Fruit fly (Drosophila melanogaster) whole organism, embryonic: ENCODE results near the gene ND-30.
A peak's percentile ranks its signal among the peaks of the same experiment; 100 is the strongest.

Source experiments
- CG10209 ChIP-seq: fragments of 200-800 bp; sonication (Bioruptor generic); optimal IDR thresholded peaks from 3 replicates; lab custom pipeline; 2017; ENCODE audit warnings: missing biosample characterization, mild to moderate bottlenecking, missing genetic modification characterization, missing genetic modification reagents
- CG10267 ChIP-seq: fragments of 200-800 bp; sonication (Bioruptor generic); optimal IDR thresholded peaks from 2 replicates; lab custom pipeline; 2018; ENCODE audit warnings: missing biosample characterization, mild to moderate bottlenecking, missing genetic modification characterization, moderate library complexity
- CG10431 ChIP-seq: fragments of 200-800 bp; sonication (Bioruptor generic); optimal IDR thresholded peaks from 3 replicates; lab custom pipeline; 2018; ENCODE audit warnings: missing biosample characterization, mild to moderate bottlenecking, missing genetic modification characterization
- CG11456 ChIP-seq: fragments of 200-800 bp; sonication (Bioruptor generic); IDR thresholded peaks from 3 replicates; pipeline ENCODE4 v1.3.6; 2022; ENCODE audit warnings: missing biosample characterization, missing genetic modification characterization
- CG11695 ChIP-seq: fragments of 200-800 bp; sonication (Bioruptor generic); IDR thresholded peaks from 3 replicates; pipeline ENCODE4 v1.3.6; 2022; ENCODE audit warnings: missing biosample characterization, missing genetic modification characterization
- CG12071 ChIP-seq: fragments of 200-800 bp; sonication (Bioruptor generic); optimal IDR thresholded peaks from 3 replicates; lab custom pipeline; 2018; ENCODE audit warnings: missing biosample characterization, mild to moderate bottlenecking, missing genetic modification characterization
- CG12391 ChIP-seq: fragments of 200-800 bp; sonication (Bioruptor generic); optimal IDR thresholded peaks from 3 replicates; lab custom pipeline; 2018; ENCODE audit warnings: missing biosample characterization, mild to moderate bottlenecking, missing genetic modification characterization, moderate library complexity
- CG12659 ChIP-seq: fragments of 200-800 bp; sonication (Bioruptor generic); optimal IDR thresholded peaks from 3 replicates; lab custom pipeline; 2017; ENCODE audit warnings: mild to moderate bottlenecking, missing biosample characterization, missing genetic modification reagents, missing genetic modification characterization
- CG12744 ChIP-seq: fragments of 200-800 bp; sonication (Bioruptor generic); optimal IDR thresholded peaks from 2 replicates; lab custom pipeline; 2016; ENCODE audit warnings: missing biosample characterization, missing genetic modification characterization
- CG13123 ChIP-seq: fragments of 200-800 bp; sonication (Bioruptor generic); optimal IDR thresholded peaks from 2 replicates; lab custom pipeline; 2016; ENCODE audit warnings: missing biosample characterization, missing genetic modification characterization
- CG14441 ChIP-seq: fragments of 200-800 bp; sonication (Bioruptor generic); IDR thresholded peaks from 2 replicates; pipeline ENCODE4 v1.3.6; 2022; ENCODE audit warnings: missing biosample characterization, missing genetic modification characterization
- CG15514 ChIP-seq: fragments of 200-800 bp; sonication (Bioruptor generic); optimal IDR thresholded peaks from 3 replicates; lab custom pipeline; 2017; ENCODE audit warnings: missing biosample characterization, missing genetic modification characterization, mild to moderate bottlenecking, moderate library complexity, missing genetic modification reagents
- CG17359 ChIP-seq: fragments of 200-800 bp; sonication (Bioruptor generic); optimal IDR thresholded peaks from 3 replicates; lab custom pipeline; 2018; ENCODE audit warnings: missing biosample characterization, mild to moderate bottlenecking, missing genetic modification characterization, moderate library complexity
- CG2199 ChIP-seq: fragments of 200-800 bp; sonication (Bioruptor generic); IDR thresholded peaks from 3 replicates; pipeline ENCODE4 v1.3.6; 2022; ENCODE audit warnings: missing biosample characterization, missing genetic modification characterization
- CG2202 ChIP-seq: fragments of 200-800 bp; sonication (Bioruptor generic); optimal IDR thresholded peaks from 2 replicates; lab custom pipeline; 2018; ENCODE audit warnings: missing biosample characterization, mild to moderate bottlenecking, missing genetic modification characterization
- CG31441 ChIP-seq: fragments of 200-800 bp; sonication (Bioruptor generic); IDR thresholded peaks from 2 replicates; pipeline ENCODE4 v1.3.6; 2022; ENCODE audit warnings: missing biosample characterization, missing genetic modification characterization
- CG3281 ChIP-seq: fragments of 200-800 bp; sonication (Bioruptor generic); optimal IDR thresholded peaks from 3 replicates; lab custom pipeline; 2017; ENCODE audit warnings: missing biosample characterization, mild to moderate bottlenecking, missing genetic modification characterization
- CG3995 ChIP-seq: fragments of 200-800 bp; sonication (Bioruptor generic); optimal IDR thresholded peaks from 3 replicates; lab custom pipeline; 2016; ENCODE audit warnings: missing biosample characterization, missing genetic modification characterization
- CG4360 ChIP-seq: fragments of 200-800 bp; sonication (Bioruptor generic); IDR thresholded peaks from 2 replicates; pipeline ENCODE4 v1.3.6; 2022; ENCODE audit warnings: missing biosample characterization, missing genetic modification characterization
- CG4404 ChIP-seq: fragments of 200-800 bp; sonication (Bioruptor generic); IDR thresholded peaks from 2 replicates; pipeline ENCODE4 v1.3.6; 2022; ENCODE audit warnings: missing biosample characterization, missing genetic modification characterization
- CG6791 ChIP-seq: fragments of 200-800 bp; sonication (Bioruptor generic); IDR thresholded peaks from 3 replicates; pipeline ENCODE4 v1.3.6; 2022; ENCODE audit warnings: missing biosample characterization, missing genetic modification characterization; ENCODE audit not compliant: partially characterized antibody
- CG9437 ChIP-seq: fragments of 200-800 bp; sonication (Bioruptor generic); optimal IDR thresholded peaks from 2 replicates; lab custom pipeline; 2018; ENCODE audit warnings: missing biosample characterization, mild to moderate bottlenecking, missing genetic modification characterization
- CkIIα-i1 ChIP-seq: fragments of 200-800 bp; sonication (Bioruptor generic); IDR thresholded peaks from 2 replicates; pipeline ENCODE4 v1.3.6; 2022; ENCODE audit warnings: missing biosample characterization, missing genetic modification characterization
- Dll ChIP-seq: fragments of 200-800 bp; sonication (Bioruptor generic); IDR thresholded peaks from 4 replicates; pipeline ENCODE4 v1.3.6; 2022; ENCODE audit warnings: missing biosample characterization, missing genetic modification characterization; ENCODE audit not compliant: partially characterized antibody
- E2f1 ChIP-seq: fragments of 200-800 bp; sonication (Bioruptor generic); IDR thresholded peaks from 2 replicates; pipeline ENCODE4 v1.3.6; 2022; ENCODE audit warnings: missing biosample characterization, missing genetic modification characterization
- Ets65A ChIP-seq: fragments of 200-800 bp; sonication (Bioruptor generic); peaks from one replicate; lab custom pipeline; 2016; ENCODE audit warnings: missing biosample characterization, missing genetic modification characterization
- GATAe ChIP-seq: fragments of 200-800 bp; sonication (Bioruptor generic); conservative IDR thresholded peaks from 2 replicates; pipeline ENCODE4 v1.3.6; 2022; ENCODE audit warnings: missing biosample characterization, missing genetic modification characterization
- Gsc ChIP-seq: fragments of 200-800 bp; sonication (Bioruptor generic); IDR thresholded peaks from 2 replicates; pipeline ENCODE4 v1.3.6; 2022; ENCODE audit warnings: missing biosample characterization, missing genetic modification characterization
- Hmr ChIP-seq: fragments of 200-800 bp; sonication (Bioruptor generic); optimal IDR thresholded peaks from 3 replicates; lab custom pipeline; 2017; ENCODE audit warnings: mild to moderate bottlenecking, missing biosample characterization, missing genetic modification reagents, missing genetic modification characterization
- MBD-R2 ChIP-seq: fragments of 200-800 bp; sonication (Bioruptor generic); IDR thresholded peaks from 2 replicates; pipeline ENCODE4 v1.3.6; 2022; ENCODE audit warnings: missing biosample characterization, missing genetic modification characterization
- MTF-1 ChIP-seq: fragments of 200-800 bp; sonication (Bioruptor generic); optimal IDR thresholded peaks from 2 replicates; lab custom pipeline; 2018; ENCODE audit warnings: missing biosample characterization, mild to moderate bottlenecking, missing genetic modification characterization, borderline replicate concordance
- Optix ChIP-seq: fragments of 200-800 bp; sonication (Bioruptor generic); IDR thresholded peaks from 3 replicates; pipeline ENCODE4 v1.3.6; 2022; ENCODE audit warnings: missing biosample characterization, missing genetic modification characterization
- Rx ChIP-seq: fragments of 200-800 bp; sonication (Bioruptor generic); IDR thresholded peaks from 2 replicates; pipeline ENCODE4 v1.3.6; 2022; ENCODE audit warnings: missing biosample characterization, missing genetic modification characterization
- Xbp1 ChIP-seq: fragments of 200-800 bp; sonication (Bioruptor generic); optimal IDR thresholded peaks from 3 replicates; lab custom pipeline; 2016; ENCODE audit warnings: missing biosample characterization, mild to moderate bottlenecking, missing genetic modification characterization
- aop ChIP-seq: fragments of 200-800 bp; sonication (Bioruptor generic); IDR thresholded peaks from 2 replicates; pipeline ENCODE4 v1.3.6; 2022; ENCODE audit warnings: missing biosample characterization, missing genetic modification characterization
- btn ChIP-seq: fragments of 200-800 bp; sonication (Bioruptor generic); optimal IDR thresholded peaks from 2 replicates; lab custom pipeline; 2016; ENCODE audit warnings: missing biosample characterization, missing genetic modification characterization
- crc ChIP-seq: fragments of 200-800 bp; sonication (Bioruptor generic); optimal IDR thresholded peaks from 2 replicates; lab custom pipeline; 2016; ENCODE audit warnings: missing biosample characterization, missing genetic modification characterization
- croc ChIP-seq: fragments of 200-800 bp; sonication (Bioruptor generic); conservative IDR thresholded peaks from 3 replicates; pipeline ENCODE4 v1.3.6; 2022; ENCODE audit warnings: missing biosample characterization, missing genetic modification characterization
- fru ChIP-seq: fragments of >200 bp; optimal IDR thresholded peaks from 2 replicates; lab custom pipeline; 2017
- gt ChIP-seq: fragments of 200-800 bp; sonication (Bioruptor generic); IDR thresholded peaks from 2 replicates; pipeline ENCODE4 v1.3.6; 2022; ENCODE audit warnings: missing biosample characterization, missing genetic modification characterization
- jing ChIP-seq: fragments of 200-800 bp; sonication (Bioruptor generic); optimal IDR thresholded peaks from 2 replicates; lab custom pipeline; 2018; ENCODE audit warnings: missing biosample characterization, mild to moderate bottlenecking, missing genetic modification characterization
- jumu ChIP-seq: fragments of 200-800 bp; sonication (Bioruptor generic); optimal IDR thresholded peaks from 3 replicates; lab custom pipeline; 2016; ENCODE audit warnings: missing biosample characterization, missing genetic modification characterization
- klu ChIP-seq: fragments of 200-800 bp; sonication (Bioruptor generic); IDR thresholded peaks from 2 replicates; pipeline ENCODE4 v1.3.6; 2022; ENCODE audit warnings: missing biosample characterization, missing genetic modification characterization
- lab ChIP-seq: fragments of 200-800 bp; sonication (Bioruptor generic); optimal IDR thresholded peaks from 3 replicates; lab custom pipeline; 2017; ENCODE audit warnings: missing biosample characterization, missing genetic modification characterization, mild to moderate bottlenecking, moderate library complexity, missing genetic modification reagents
- repo ChIP-seq: fragments of 200-800 bp; sonication (Bioruptor generic); optimal IDR thresholded peaks from 2 replicates; lab custom pipeline; 2016; ENCODE audit warnings: missing biosample characterization, missing genetic modification characterization
- row ChIP-seq: fragments of 200-800 bp; sonication (Bioruptor generic); IDR thresholded peaks from 3 replicates; pipeline ENCODE4 v1.3.6; 2022; ENCODE audit warnings: missing biosample characterization, missing genetic modification characterization
- sd ChIP-seq: fragments of 200-800 bp; sonication (Bioruptor generic); optimal IDR thresholded peaks from 3 replicates; lab custom pipeline; 2018; ENCODE audit warnings: missing biosample characterization, mild to moderate bottlenecking, missing genetic modification characterization, moderate library complexity
- sima ChIP-seq: fragments of 200-800 bp; sonication (Bioruptor generic); optimal IDR thresholded peaks from 2 replicates; lab custom pipeline; 2016; ENCODE audit warnings: missing biosample characterization, missing genetic modification characterization
- sna ChIP-seq: fragments of 200-800 bp; sonication (Bioruptor generic); IDR thresholded peaks from 2 replicates; pipeline ENCODE4 v1.3.6; 2022; ENCODE audit warnings: missing biosample characterization, missing genetic modification characterization; ENCODE audit not compliant: partially characterized antibody
- stc ChIP-seq: fragments of 200-800 bp; sonication (Bioruptor generic); IDR thresholded peaks from 2 replicates; pipeline ENCODE4 v1.3.6; 2022; ENCODE audit warnings: missing biosample characterization, missing genetic modification characterization
- zf30C ChIP-seq: fragments of 200-800 bp; sonication (Bioruptor generic); optimal IDR thresholded peaks from 3 replicates; lab custom pipeline; 2018; ENCODE audit warnings: missing biosample characterization, mild to moderate bottlenecking, missing genetic modification characterization
- zfh2 ChIP-seq: fragments of 200-800 bp; sonication (Bioruptor generic); optimal IDR thresholded peaks from 2 replicates; lab custom pipeline; 2016; ENCODE audit warnings: missing biosample characterization, missing genetic modification characterization

Gene ND-30

DNA sequence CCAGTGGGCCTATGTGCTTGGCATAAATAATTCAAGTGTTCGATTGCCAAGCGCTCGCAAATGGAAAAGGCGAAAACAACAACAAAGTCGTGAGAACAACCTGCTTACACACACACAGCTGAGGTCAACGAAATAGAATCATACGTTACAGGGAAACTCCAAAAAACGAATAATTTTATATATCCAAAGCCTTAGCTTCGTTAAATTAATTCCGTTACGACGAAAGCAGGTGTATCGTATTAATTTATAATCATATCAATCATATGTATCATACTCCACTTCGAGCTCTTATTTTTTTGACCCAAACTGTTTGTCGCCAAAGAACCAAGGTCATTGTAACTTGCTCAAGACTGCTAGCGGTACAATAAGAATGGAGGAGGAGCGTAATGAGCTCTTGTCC, 20.1 kb upstream of the ND-30 start (continued):
- TF ChIP-seq CG6791 (GFP tag; lab: Robert Waterston, UW) (no peak), CG2202 (tag; lab: Kevin White, UChicago) (peak; percentile 74), jumu (GFP tag; lab: Kevin White, UChicago) (peak; percentile 74), fru (no peak), btn (GFP tag; lab: Kevin White, UChicago) (peak; percentile 66), Ets65A (GFP tag; lab: Kevin White, UChicago) (peak; percentile 86), Rx (peak; percentile 70), Dll (GFP tag; lab: Robert Waterston, UW) (no peak), CG10209 (GFP tag; lab: Kevin White, UChicago) (peak; percentile 79), CG10431 (peak; percentile 11), sima (no peak), lab (GFP tag; lab: Kevin White, UChicago) (peak; percentile 94), CG10267 (tag; lab: Kevin White, UChicago) (peak; percentile 83), CG17359 (tag; lab: Kevin White, UChicago) (no peak), CG15514 (GFP tag; lab: Kevin White, UChicago) (peak; percentile 82), zf30C (no peak), CG11695 (GFP tag; lab: Robert Waterston, UW) (peak; percentile 94), CG9437 (GFP tag; lab: Kevin White, UChicago) (peak; percentile 63), Gsc (peak; percentile 57; the same call in 1 of the 2 replicates), CG31441 (no peak), CG3281 (peak; percentile 93), CG3995 (GFP tag; lab: Kevin White, UChicago) (peak; percentile 52), row (GFP tag; lab: Robert Waterston, UW) (peak; percentile 95), CG2199 (GFP tag; lab: Robert Waterston, UW) (peak; percentile 77; the same call in 1 of the 3 replicates), CG14441 (GFP tag; lab: Robert Waterston, UW) (peak; percentile 93), CG12391 (tag; lab: Kevin White, UChicago) (peak; percentile 87), croc (GFP tag; lab: Robert Waterston, UW) (peak; percentile 83), aop (GFP tag; lab: Robert Waterston, UW) (no peak), klu (GFP tag; lab: Robert Waterston, UW) (peak; percentile 62), repo (GFP tag; lab: Kevin White, UChicago) (peak; percentile 80), CG12744 (GFP tag; lab: Kevin White, UChicago) (peak; percentile 80), stc (GFP tag; lab: Robert Waterston, UW) (peak; percentile 85), zfh2 (GFP tag; lab: Kevin White, UChicago) (peak; percentile 74), CG12659 (GFP tag; lab: Kevin White, UChicago) (peak; percentile 81), Xbp1 (GFP tag; lab: Kevin White, UChicago) (peak; percentile 85), crc (peak; percentile 78), Hmr (GFP tag; lab: Kevin White, UChicago) (peak; percentile 89), MTF-1 (GFP tag; lab: Kevin White, UChicago) (peak; percentile 75), gt (GFP tag; lab: Robert Waterston, UW) (0 out of 2 replicates have a peak, but pooled peaks have one; percentile 38), E2f1 (GFP tag; lab: Robert Waterston, UW) (peak; percentile 91), sna (GFP tag; lab: Robert Waterston, UW) (no peak), CG4360 (GFP tag; lab: Robert Waterston, UW) (peak; percentile 74), CG12071 (GFP tag; lab: Kevin White, UChicago) (no peak), CG4404 (GFP tag; lab: Robert Waterston, UW) (peak; percentile 74), MBD-R2 (GFP tag; lab: Robert Waterston, UW) (peak; percentile 76), jing (GFP tag; lab: Kevin White, UChicago) (peak; percentile 54), sd (tag; lab: Kevin White, UChicago) (no peak), Optix (GFP tag; lab: Robert Waterston, UW) (peak; percentile 78), CG11456 (GFP tag; lab: Robert Waterston, UW) (peak; percentile 92), CkIIα-i1 (GFP tag; lab: Robert Waterston, UW) (no peak), GATAe (GFP tag; lab: Robert Waterston, UW) (peak; percentile 75; the same call in 1 of the 2 replicates), CG13123 (no peak)
